Worm (Caenorhabditis elegans) whole organism, L1 larva: ENCODE data around the gene F53H4.3.

Experiments used
- C04F5.9 ChIP-seq: sonication (generic microtip); optimal IDR thresholded peaks from 2 replicates; lab custom pipeline; 2016; ENCODE audit warnings: missing genetic modification characterization, missing compliant biosample characterization
- C16A3.4 ChIP-seq: fragments of 150-350 bp; optimal IDR thresholded peaks from 2 replicates; lab custom pipeline; 2014; ENCODE audit warnings: missing biosample characterization, missing genetic modification characterization
- alr-1 ChIP-seq: fragments of 200-800 bp; sonication (Bioruptor generic); optimal IDR thresholded peaks from 2 replicates; lab custom pipeline; 2018; ENCODE audit warnings: borderline replicate concordance, mild to moderate bottlenecking, missing genetic modification characterization, missing compliant biosample characterization
- ama-1 ChIP-seq: fragments of 150-350 bp; optimal IDR thresholded peaks from 2 replicates; lab custom pipeline; 2014
- ceh-63 ChIP-seq: fragments of 200-800 bp; sonication (Bioruptor generic); optimal IDR thresholded peaks from 2 replicates; lab custom pipeline; 2018; ENCODE audit warnings: mild to moderate bottlenecking, missing genetic modification characterization, missing compliant biosample characterization
- dpl-1 ChIP-seq, 3 experiments: fragments of 150-350 bp in 2 of 3; sonication (generic microtip) in 1 of 3; optimal IDR thresholded peaks; 2 replicates each; lab custom pipeline; 2014 to 2017; ENCODE audit warnings: missing biosample characterization in 3 of 3, missing genetic modification characterization in 3 of 3, missing genetic modification reagents in 3 of 3
- dsc-1 ChIP-seq: sonication (generic microtip); optimal IDR thresholded peaks from 2 replicates; lab custom pipeline; 2016; ENCODE audit warnings: mild to moderate bottlenecking, missing genetic modification characterization, missing compliant biosample characterization
- egl-13 ChIP-seq: sonication (generic microtip); optimal IDR thresholded peaks from 2 replicates; lab custom pipeline; 2016; ENCODE audit warnings: missing genotype, missing genetic modification reagents, missing genetic modification characterization, missing compliant biosample characterization
- elt-2 ChIP-seq: sonication (generic microtip); optimal IDR thresholded peaks from 2 replicates; lab custom pipeline; 2016; ENCODE audit warnings: missing genetic modification characterization, mild to moderate bottlenecking, inconsistent platforms, missing compliant biosample characterization, missing genetic modification reagents
- elt-3 ChIP-seq, 6 experiments: fragments of 150-350 bp in 1 of 6; sonication (generic microtip); optimal IDR thresholded peaks; 2 replicates each; lab custom pipeline; 2017 to 2018; ENCODE audit warnings: missing biosample characterization in 6 of 6, missing genetic modification characterization in 6 of 6, inconsistent platforms in 1 of 6
- fkh-4 ChIP-seq: sonication (generic microtip); optimal IDR thresholded peaks from 2 replicates; lab custom pipeline; 2016; ENCODE audit warnings: missing compliant biosample characterization, missing genetic modification characterization, borderline replicate concordance
- fkh-8 ChIP-seq: sonication (generic microtip); optimal IDR thresholded peaks from 2 replicates; lab custom pipeline; 2016; ENCODE audit warnings: mild to moderate bottlenecking, missing genetic modification characterization, missing compliant biosample characterization
- fos-1 ChIP-seq: fragments of 150-350 bp; optimal IDR thresholded peaks from 2 replicates; lab custom pipeline; 2014; ENCODE audit warnings: missing biosample characterization, missing genetic modification characterization
- grh-1 ChIP-seq: fragments of 200-800 bp; sonication (Bioruptor generic); IDR thresholded peaks from 2 replicates; pipeline ENCODE4 v1.3.6; 2022; ENCODE audit warnings: missing genetic modification reagents, missing genetic modification characterization, missing compliant biosample characterization
- hlh-17 ChIP-seq: fragments of 200-800 bp; sonication (Bioruptor generic); optimal IDR thresholded peaks from 2 replicates; lab custom pipeline; 2018; ENCODE audit warnings: missing genetic modification characterization, mild to moderate bottlenecking, missing compliant biosample characterization, moderate library complexity, borderline replicate concordance
- hpl-2 ChIP-seq: fragments of 150-350 bp; optimal IDR thresholded peaks from 2 replicates; lab custom pipeline; 2014; ENCODE audit warnings: missing biosample characterization, missing genetic modification reagents, missing genetic modification characterization
- irx-1 ChIP-seq: sonication (generic microtip); optimal IDR thresholded peaks from 2 replicates; lab custom pipeline; 2016; ENCODE audit warnings: missing genetic modification characterization, missing compliant biosample characterization
- isw-1 ChIP-seq: fragments of 200-800 bp; sonication (Bioruptor generic); IDR thresholded peaks from 2 replicates; pipeline ENCODE4 v1.3.6; 2022; ENCODE audit warnings: missing genetic modification characterization, missing compliant biosample characterization
- jun-1 ChIP-seq: fragments of 150-350 bp; optimal IDR thresholded peaks from 2 replicates; lab custom pipeline; 2014; ENCODE audit warnings: missing biosample characterization, missing genetic modification reagents, missing genetic modification characterization
- lin-13 ChIP-seq: fragments of 150-350 bp; optimal IDR thresholded peaks from 2 replicates; lab custom pipeline; 2014; ENCODE audit warnings: missing biosample characterization, missing genetic modification reagents, missing genetic modification characterization
- lin-39 ChIP-seq: fragments of 150-350 bp; optimal IDR thresholded peaks from 2 replicates; lab custom pipeline; 2014; ENCODE audit warnings: missing biosample characterization, missing genetic modification reagents, missing genetic modification characterization
- lir-3 ChIP-seq: sonication (generic microtip); optimal IDR thresholded peaks from 2 replicates; lab custom pipeline; 2016; ENCODE audit warnings: mild to moderate bottlenecking, missing genetic modification characterization, moderate library complexity, missing compliant biosample characterization; ENCODE audit not compliant: poor library complexity
- lsy-2 ChIP-seq, 2 experiments: fragments of 150-350 bp; optimal IDR thresholded peaks; 2 replicates each; lab custom pipeline; 2014; ENCODE audit warnings: missing biosample characterization in 2 of 2, missing genetic modification characterization in 2 of 2
- mab-9 ChIP-seq: fragments of 200-800 bp; sonication (Bioruptor generic); IDR thresholded peaks from 2 replicates; pipeline ENCODE4 v1.3.6; 2022; ENCODE audit warnings: missing genetic modification reagents, missing genetic modification characterization, missing compliant biosample characterization
- mdl-1 ChIP-seq, 2 experiments: fragments of 150-350 bp; optimal IDR thresholded peaks; 2 replicates each; lab custom pipeline; 2014 to 2017; ENCODE audit warnings: missing biosample characterization in 2 of 2, missing genetic modification characterization in 2 of 2, inconsistent platforms in 1 of 2
- mep-1 ChIP-seq: fragments of 150-350 bp; optimal IDR thresholded peaks from 2 replicates; lab custom pipeline; 2014; ENCODE audit warnings: missing biosample characterization, missing genetic modification characterization
- nhr-19 ChIP-seq: fragments of 200-800 bp; sonication (Bioruptor generic); conservative IDR thresholded peaks from 2 replicates; pipeline ENCODE4 v1.3.6; 2022; ENCODE audit warnings: missing genetic modification characterization, missing compliant biosample characterization
- nhr-20 ChIP-seq: sonication (generic microtip); optimal IDR thresholded peaks from 2 replicates; lab custom pipeline; 2016; ENCODE audit warnings: mild to moderate bottlenecking, missing genetic modification characterization, missing compliant biosample characterization
- nhr-28 ChIP-seq: fragments of 150-350 bp; optimal IDR thresholded peaks from 2 replicates; lab custom pipeline; 2014; ENCODE audit warnings: missing biosample characterization, missing genetic modification characterization
- nhr-47 ChIP-seq: sonication (generic microtip); optimal IDR thresholded peaks from 2 replicates; lab custom pipeline; 2016; ENCODE audit warnings: mild to moderate bottlenecking, missing genetic modification characterization, moderate library complexity, missing compliant biosample characterization
- nhr-71 ChIP-seq: sonication (generic microtip); optimal IDR thresholded peaks from 2 replicates; lab custom pipeline; 2016; ENCODE audit warnings: mild to moderate bottlenecking, missing genetic modification characterization, moderate library complexity, missing compliant biosample characterization
- nhr-76 ChIP-seq: sonication (generic microtip); optimal IDR thresholded peaks from 2 replicates; lab custom pipeline; 2017; ENCODE audit warnings: missing biosample characterization, missing genetic modification characterization
- nhr-77 ChIP-seq: fragments of 150-350 bp; optimal IDR thresholded peaks from 2 replicates; lab custom pipeline; 2014; ENCODE audit warnings: missing biosample characterization, missing genetic modification characterization
- nhr-84 ChIP-seq: sonication (generic microtip); optimal IDR thresholded peaks from 2 replicates; lab custom pipeline; 2017; ENCODE audit warnings: missing biosample characterization, missing genetic modification characterization
- nhr-90 ChIP-seq: sonication (generic microtip); optimal IDR thresholded peaks from 2 replicates; lab custom pipeline; 2016; ENCODE audit warnings: mild to moderate bottlenecking, missing genetic modification characterization, missing compliant biosample characterization; ENCODE audit not compliant: poor library complexity
- pax-3 ChIP-seq: fragments of 200-800 bp; sonication (Bioruptor generic); optimal IDR thresholded peaks from 2 replicates; lab custom pipeline; 2018; ENCODE audit warnings: mild to moderate bottlenecking, missing genetic modification characterization, moderate library complexity, missing compliant biosample characterization
- skn-1 ChIP-seq: fragments of 150-350 bp; optimal IDR thresholded peaks from 2 replicates; lab custom pipeline; 2014; ENCODE audit warnings: missing biosample characterization, missing genetic modification characterization
- snpc-4 ChIP-seq: fragments of 150-350 bp; optimal IDR thresholded peaks from 2 replicates; lab custom pipeline; 2014; ENCODE audit warnings: missing biosample characterization, missing genetic modification characterization
- snu-23 ChIP-seq: sonication (generic microtip); optimal IDR thresholded peaks from 2 replicates; lab custom pipeline; 2016; ENCODE audit warnings: missing genetic modification characterization, missing compliant biosample characterization
- sptf-1 ChIP-seq: fragments of 150-350 bp; optimal IDR thresholded peaks from 2 replicates; lab custom pipeline; 2014; ENCODE audit warnings: missing biosample characterization, missing genetic modification characterization
- sup-37 ChIP-seq: fragments of 200-800 bp; sonication (Bioruptor generic); optimal IDR thresholded peaks from 2 replicates; lab custom pipeline; 2018; ENCODE audit warnings: mild to moderate bottlenecking, missing genetic modification characterization, missing compliant biosample characterization
- swsn-7 ChIP-seq: sonication (generic microtip); optimal IDR thresholded peaks from 2 replicates; lab custom pipeline; 2016; ENCODE audit warnings: missing genetic modification characterization, missing compliant biosample characterization
- unc-130 ChIP-seq: fragments of 150-350 bp; optimal IDR thresholded peaks from 2 replicates; lab custom pipeline; 2017; ENCODE audit warnings: missing biosample characterization, missing genetic modification characterization, inconsistent platforms
- unc-86 ChIP-seq: sonication (generic microtip); optimal IDR thresholded peaks from 2 replicates; lab custom pipeline; 2016; ENCODE audit warnings: missing genetic modification characterization, missing compliant biosample characterization
- vab-15 ChIP-seq: sonication (generic microtip); optimal IDR thresholded peaks from 2 replicates; lab custom pipeline; 2017; ENCODE audit warnings: missing genotype, mild to moderate bottlenecking, missing genetic modification characterization, missing compliant biosample characterization
- xbp-1 ChIP-seq: sonication (generic microtip); optimal IDR thresholded peaks from 2 replicates; lab custom pipeline; 2016; ENCODE audit warnings: missing genetic modification characterization, missing compliant biosample characterization
- zag-1 ChIP-seq: fragments of 150-350 bp; optimal IDR thresholded peaks from 2 replicates; lab custom pipeline; 2014; ENCODE audit warnings: missing biosample characterization, missing genetic modification characterization
- zip-4 ChIP-seq: fragments of 200-800 bp; sonication (Bioruptor generic); optimal IDR thresholded peaks from 2 replicates; lab custom pipeline; 2018; ENCODE audit warnings: mild to moderate bottlenecking, missing genetic modification characterization, moderate library complexity, missing compliant biosample characterization

F53H4.3 gene

ce11 chrX:15865868-15866555 is 21.4 kb downstream of the F53H4.3 start, which contains the start of the genes csb-1 and F53H4.4 (continued):
- TF ChIP-seq nhr-76 (no peak), elt-3 (tag; optimal IDR thresholded peaks at IDR 0.05; lab: Kevin White, UChicago) (peak in 1 of 6 experiments; percentile 49), jun-1 (no peak), unc-130 (tag; lab: Kevin White, UChicago) (peak; percentile 78), egl-13 (tag; lab: Kevin White, UChicago) (peak; percentile 59), hpl-2 (GFP tag; lab: Kevin White, UChicago) (no peak), nhr-90 (tag; lab: Kevin White, UChicago) (peak; percentile 77), isw-1 (peak; percentile 26), lin-39 (no peak), nhr-28 (tag; lab: Kevin White, UChicago) (no peak), sptf-1 (no peak), swsn-7 (tag; lab: Kevin White, UChicago) (peak; percentile 62), elt-2 (tag; lab: Kevin White, UChicago) (peak; percentile 21), ama-1 (no peak), lin-13 (GFP tag; lab: Kevin White, UChicago) (peak; percentile 56), nhr-84 (tag; lab: Kevin White, UChicago) (no peak), fkh-4 (tag; lab: Kevin White, UChicago) (peak; percentile 15), snu-23 (GFP tag; lab: Kevin White, UChicago) (peak; percentile 78), grh-1 (no peak), alr-1 (tag; lab: Kevin White, UChicago) (no peak), sup-37 (GFP tag; lab: Kevin White, UChicago) (no peak), C16A3.4 (tag; lab: Kevin White, UChicago) (peak; percentile 84), nhr-71 (tag; lab: Kevin White, UChicago) (peak; percentile 86), dsc-1 (tag; lab: Kevin White, UChicago) (peak; percentile 54), nhr-20 (tag; lab: Kevin White, UChicago) (peak; percentile 80), skn-1 (tag; lab: Kevin White, UChicago) (peak; percentile 58), nhr-19 (GFP tag; lab: Robert Waterston, UW) (peak; percentile 71), vab-15 (no peak), snpc-4 (tag; lab: Kevin White, UChicago) (peak; percentile 47), nhr-77 (peak; percentile 55), xbp-1 (tag; lab: Kevin White, UChicago) (peak; percentile 60), mab-9 (GFP tag; lab: Robert Waterston, UW) (no peak), C04F5.9 (tag; lab: Kevin White, UChicago) (no peak)
- TF ChIP-seq, all 84 proteins: peak for 44

DNA sequence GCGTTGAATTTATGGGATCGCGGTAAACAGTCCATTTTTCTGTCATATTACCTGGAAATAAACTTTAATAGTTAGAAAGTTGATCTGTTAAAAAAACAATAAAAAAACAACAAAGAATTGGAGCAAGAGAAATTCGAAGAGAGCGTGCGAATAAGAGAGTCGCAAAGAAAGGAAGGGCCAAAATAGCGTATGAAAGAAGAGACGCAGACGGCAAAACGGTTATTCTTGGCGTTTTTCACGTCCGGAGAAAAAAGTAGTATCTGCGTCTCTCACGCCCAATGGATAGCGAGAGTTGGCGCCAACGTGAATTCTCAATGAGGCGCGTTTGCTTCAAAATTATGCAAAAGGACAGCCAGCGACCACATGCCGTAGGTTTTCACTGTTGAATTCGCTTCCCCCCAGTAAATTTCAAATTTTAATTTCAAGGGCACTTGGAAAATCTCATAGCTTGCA is 26.8 kb downstream of the F53H4.3 start, which contains the start of gene F53H4.6:
Gene F53H4.6, minus strand, starts transcription at position 51 of the 453 bp plus-strand sequence.
- TF ChIP-seq mdl-1 (tag; optimal IDR thresholded peaks at IDR 0.05; lab: Kevin White, UChicago) (no peak), jun-1 (peak; percentile 15), xbp-1 (tag; lab: Kevin White, UChicago) (peak; percentile 43), sup-37 (GFP tag; lab: Kevin White, UChicago) (no peak), nhr-20 (tag; lab: Kevin White, UChicago) (peak; percentile 24), mab-9 (GFP tag; lab: Robert Waterston, UW) (peak; percentile 81), fos-1 (no peak), ceh-63 (GFP tag; lab: Kevin White, UChicago) (no peak), dpl-1 (GFP tag; optimal IDR thresholded peaks at IDR 0.05; lab: Kevin White, UChicago) (peak; percentile 22 to 62 (median 23)), nhr-71 (tag; lab: Kevin White, UChicago) (peak; percentile 66), egl-13 (tag; lab: Kevin White, UChicago) (no peak), zip-4 (peak; percentile 28), hlh-17 (GFP tag; lab: Kevin White, UChicago) (no peak), pax-3 (tag; lab: Kevin White, UChicago) (peak; percentile 44), lir-3 (peak; percentile 3), unc-86 (tag; lab: Kevin White, UChicago) (peak; percentile 67), fkh-8 (peak; percentile 46), alr-1 (tag; lab: Kevin White, UChicago) (no peak), swsn-7 (tag; lab: Kevin White, UChicago) (peak; percentile 42), unc-130 (tag; lab: Kevin White, UChicago) (no peak), nhr-84 (tag; lab: Kevin White, UChicago) (no peak), dsc-1 (tag; lab: Kevin White, UChicago) (peak; percentile 63), irx-1 (tag; lab: Kevin White, UChicago) (no peak), zag-1 (tag; lab: Kevin White, UChicago) (no peak), isw-1 (peak; percentile 72), nhr-47 (tag; lab: Kevin White, UChicago) (peak; percentile 69), lsy-2 (tag; optimal IDR thresholded peaks at IDR 0.05; lab: Kevin White, UChicago) (peak; percentile 13 to 54), mep-1 (tag; lab: Kevin White, UChicago) (no peak)
